Worm (Caenorhabditis elegans): ENCODE measurements around the gene spe-43.

spe-43 gene

ce11 chrIV:13173359-13173758, 31.2 kb upstream of the spe-43 start:
- TF ChIP-seq K09A11.1 (tag; optimal IDR thresholded peaks at IDR 0.05; ENCODE audit: insufficient read depth): no peak
- no peak for TF ChIP-seq pha-4 (tag; optimal IDR thresholded peaks at IDR 0.05)
- TF ChIP-seq pax-1 (tag; optimal IDR thresholded peaks at IDR 0.05): no peak

DNA sequence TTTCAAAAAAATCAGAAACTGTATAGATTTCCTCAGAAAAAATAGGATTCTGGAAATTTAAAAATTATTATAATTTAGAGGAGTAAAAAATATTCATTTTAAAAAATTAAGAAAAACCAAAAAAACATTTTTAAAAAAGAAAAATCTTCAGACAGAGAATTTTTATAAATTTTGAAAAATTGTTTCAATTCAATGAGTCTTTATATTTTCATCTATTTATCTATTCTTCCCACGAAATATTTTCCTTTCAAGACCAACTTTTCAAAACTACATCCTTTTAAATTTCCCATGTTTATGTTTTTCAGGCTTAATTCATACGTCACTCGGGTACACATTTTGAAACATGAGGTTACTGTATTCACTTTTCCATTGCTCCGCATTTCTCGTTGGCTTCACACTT, 28.1 kb upstream of the spe-43 start, which contains the start of gene nas-14:
nas-14 (plus strand) TSS at position 301 of the 400 bp plus-strand sequence.
- TF ChIP-seq lim-6 (tag; optimal IDR thresholded peaks at IDR 0.05) (no peak), pha-2 (tag; optimal IDR thresholded peaks at IDR 0.05) (no peak), ceh-34 (tag; optimal IDR thresholded peaks at IDR 0.05) (no peak), hlh-30 (tag; optimal IDR thresholded peaks at IDR 0.05; ENCODE audit: insufficient read depth) (no peak), nhr-11 (tag; optimal IDR thresholded peaks at IDR 0.05) (no peak), eyg-1 (tag; optimal IDR thresholded peaks at IDR 0.05) (no peak), ceh-2 (tag; optimal IDR thresholded peaks at IDR 0.05) (no peak), che-1 (tag; optimal IDR thresholded peaks at IDR 0.05) (no peak), tbx-2 (tag; optimal IDR thresholded peaks at IDR 0.05) (no peak), fkh-10 (GFP tag; optimal IDR thresholded peaks at IDR 0.05) (no peak), dve-1 (tag; optimal IDR thresholded peaks at IDR 0.05) (no peak), ceh-14 (tag; optimal IDR thresholded peaks at IDR 0.05) (no peak), ceh-9 (tag; optimal IDR thresholded peaks at IDR 0.05) (no peak), pha-4 (tag; optimal IDR thresholded peaks at IDR 0.05) (no peak)

DNA sequence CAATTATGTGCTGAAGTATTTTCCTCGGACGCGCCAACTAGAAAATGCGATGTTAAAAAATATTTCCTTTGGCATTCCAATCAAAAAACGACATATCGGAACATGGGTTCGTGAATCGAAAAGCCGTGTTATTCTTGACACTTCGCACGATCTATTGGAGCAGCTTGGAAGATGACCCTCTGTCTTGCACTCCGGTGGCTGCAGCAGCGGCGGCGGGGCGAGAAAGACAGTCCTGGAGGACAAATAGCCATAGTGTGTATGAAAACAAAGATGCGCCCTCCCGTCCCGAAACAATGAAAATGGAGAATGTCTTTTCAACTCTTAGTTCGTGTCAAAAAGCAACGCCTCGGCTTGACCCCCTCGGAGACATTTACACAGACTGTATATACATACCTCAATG, 25.4 kb upstream of the spe-43 start:
- TF ChIP-seq ztf-16 (tag; optimal IDR thresholded peaks at IDR 0.05): no peak
- TF ChIP-seq hlh-15 (tag; optimal IDR thresholded peaks at IDR 0.05): no peak
- TF ChIP-seq K09A11.1 (tag; optimal IDR thresholded peaks at IDR 0.05; ENCODE audit: insufficient read depth): no peak
- no peak for TF ChIP-seq pag-3 (tag; optimal IDR thresholded peaks at IDR 0.05; ENCODE audit: borderline replicate concordance)
- TF ChIP-seq dve-1 (tag; optimal IDR thresholded peaks at IDR 0.05): no peak
- TF ChIP-seq ceh-45 (GFP tag; IDR thresholded peaks at IDR 0.05): no peak
- no peak for TF ChIP-seq unc-55 (GFP tag; optimal IDR thresholded peaks at IDR 0.05)
- TF ChIP-seq unc-86 (tag; optimal IDR thresholded peaks at IDR 0.05): no peak
- no peak for TF ChIP-seq nhr-11 (tag; optimal IDR thresholded peaks at IDR 0.05)
- TF ChIP-seq K02D7.2 (tag; optimal IDR thresholded peaks at IDR 0.05): no peak
- no peak for TF ChIP-seq hlh-6 (tag; optimal IDR thresholded peaks at IDR 0.05)
- TF ChIP-seq eyg-1 (tag; optimal IDR thresholded peaks at IDR 0.05): no peak
- TF ChIP-seq C08G9.2 (tag; optimal IDR thresholded peaks at IDR 0.05): no peak
- no peak for TF ChIP-seq lim-6 (tag; optimal IDR thresholded peaks at IDR 0.05)
- no peak for TF ChIP-seq odd-2 (tag; optimal IDR thresholded peaks at IDR 0.05)
- TF ChIP-seq hlh-13 (GFP tag; optimal IDR thresholded peaks at IDR 0.05): no peak
- no peak for TF ChIP-seq ceh-14 (tag; optimal IDR thresholded peaks at IDR 0.05)
- TF ChIP-seq pros-1 (tag; optimal IDR thresholded peaks at IDR 0.05): no peak
- no peak for TF ChIP-seq pha-4 (tag; optimal IDR thresholded peaks at IDR 0.05)
- TF ChIP-seq hlh-30 (tag; optimal IDR thresholded peaks at IDR 0.05; ENCODE audit: insufficient read depth): no peak

DNA sequence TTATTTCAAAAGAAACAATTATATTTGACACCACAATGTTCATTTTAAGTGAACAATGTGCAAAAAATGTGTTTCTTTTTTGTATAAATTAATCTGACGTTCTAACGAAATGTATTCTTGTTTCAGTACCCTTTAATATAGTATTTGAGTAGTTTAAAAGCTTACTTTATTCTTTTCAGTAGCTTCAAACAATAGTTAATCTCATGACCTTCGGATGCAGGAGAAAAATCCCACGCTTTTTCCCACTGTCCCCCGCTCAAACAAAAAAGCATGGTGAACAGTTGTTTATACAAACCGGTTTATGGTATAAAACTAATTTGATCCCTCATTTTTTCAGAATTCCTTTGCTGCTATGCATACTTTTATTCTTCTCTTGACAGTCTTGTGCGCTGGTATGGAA, 23.0 kb upstream of the spe-43 start, which contains the start of gene scl-14:
scl-14 (plus strand) TSS at position 301 of the 400 bp plus-strand sequence.
- TF ChIP-seq unc-55 (GFP tag; optimal IDR thresholded peaks at IDR 0.05) (no peak), fax-1 (tag; optimal IDR thresholded peaks at IDR 0.05) (no peak), elt-4 (tag; optimal IDR thresholded peaks at IDR 0.05) (no peak), ceh-9 (tag; optimal IDR thresholded peaks at IDR 0.05) (no peak), T23F11.4 (GFP tag; optimal IDR thresholded peaks at IDR 0.05) (no peak), unc-3 (GFP tag; conservative IDR thresholded peaks at IDR 0.05) (no peak), unc-3 (tag; optimal IDR thresholded peaks at IDR 0.05) (no peak), pros-1 (tag; optimal IDR thresholded peaks at IDR 0.05) (no peak), sdc-2 (tag; optimal IDR thresholded peaks at IDR 0.05) (no peak), ceh-30 (tag; optimal IDR thresholded peaks at IDR 0.05) (no peak), lim-6 (tag; optimal IDR thresholded peaks at IDR 0.05) (no peak), ceh-34 (tag; optimal IDR thresholded peaks at IDR 0.05) (no peak), che-1 (tag; optimal IDR thresholded peaks at IDR 0.05) (no peak), ceh-45 (GFP tag; IDR thresholded peaks at IDR 0.05) (no peak), ceh-22 (tag; optimal IDR thresholded peaks at IDR 0.05) (no peak), fkh-6 (tag; optimal IDR thresholded peaks at IDR 0.05) (no peak), sox-2 (GFP tag; IDR thresholded peaks at IDR 0.05) (no peak), C38D4.7 (GFP tag; optimal IDR thresholded peaks at IDR 0.05) (no peak), lin-11 (tag; optimal IDR thresholded peaks at IDR 0.05) (no peak)
